Worm (Caenorhabditis elegans) whole organism, L1 larva: Measurements from ENCODE around the gene vit-4.
A peak's percentile ranks its signal among the peaks of the same experiment; 100 is the strongest.

ENCODE experiments used
- C34B4.2 ChIP-seq: sonication (generic microtip); optimal IDR thresholded peaks from 2 replicates; lab custom pipeline; 2017; ENCODE audit warnings: mild to moderate bottlenecking, missing genetic modification characterization, missing compliant biosample characterization
- Y116A8C.19 ChIP-seq: sonication (generic microtip); optimal IDR thresholded peaks from 2 replicates; lab custom pipeline; 2016; ENCODE audit warnings: missing compliant biosample characterization, missing genetic modification characterization, borderline replicate concordance
- blmp-1 ChIP-seq: fragments of 150-350 bp; optimal IDR thresholded peaks from 2 replicates; lab custom pipeline; 2014; ENCODE audit warnings: missing biosample characterization, missing genetic modification characterization
- ceh-88 ChIP-seq: fragments of 200-800 bp; sonication (Bioruptor generic); IDR thresholded peaks from 2 replicates; pipeline ENCODE4 v1.3.6; 2022; ENCODE audit warnings: missing genetic modification characterization, missing compliant biosample characterization
- ceh-90 ChIP-seq: sonication (generic microtip); optimal IDR thresholded peaks from 2 replicates; lab custom pipeline; 2016; ENCODE audit warnings: missing genetic modification characterization, missing compliant biosample characterization
- ces-1 ChIP-seq: fragments of 150-350 bp; optimal IDR thresholded peaks from 2 replicates; lab custom pipeline; 2014; ENCODE audit warnings: missing biosample characterization, missing genetic modification reagents, missing genetic modification characterization
- dsc-1 ChIP-seq: sonication (generic microtip); optimal IDR thresholded peaks from 2 replicates; lab custom pipeline; 2016; ENCODE audit warnings: mild to moderate bottlenecking, missing genetic modification characterization, missing compliant biosample characterization
- efl-1 ChIP-seq, 4 experiments: fragments of 150-350 bp; optimal IDR thresholded peaks in 3 of 4; peaks in 1 of 4; 1 replicate in 1 of 4; 2 replicates in 3 of 4; lab custom pipeline; 2014; ENCODE audit warnings: missing biosample characterization in 2 of 4, missing genetic modification characterization in 2 of 4, missing genetic modification reagents in 2 of 4
- egl-27 ChIP-seq, 2 experiments: fragments of 150-350 bp in 1 of 2; sonication (generic microtip); optimal IDR thresholded peaks; 3 replicates each; lab custom pipeline; 2017 to 2018; ENCODE audit warnings: missing biosample characterization in 2 of 2, missing genetic modification characterization in 2 of 2, missing genetic modification reagents in 2 of 2
- fkh-10 ChIP-seq: sonication (generic microtip); optimal IDR thresholded peaks from 2 replicates; lab custom pipeline; 2017; ENCODE audit warnings: missing biosample characterization, missing genetic modification reagents, missing genetic modification characterization
- fkh-8 ChIP-seq: sonication (generic microtip); optimal IDR thresholded peaks from 2 replicates; lab custom pipeline; 2016; ENCODE audit warnings: mild to moderate bottlenecking, missing genetic modification characterization, missing compliant biosample characterization
- isw-1 ChIP-seq: fragments of 200-800 bp; sonication (Bioruptor generic); IDR thresholded peaks from 2 replicates; pipeline ENCODE4 v1.3.6; 2022; ENCODE audit warnings: missing genetic modification characterization, missing compliant biosample characterization
- jun-1 ChIP-seq: fragments of 150-350 bp; optimal IDR thresholded peaks from 2 replicates; lab custom pipeline; 2014; ENCODE audit warnings: missing biosample characterization, missing genetic modification reagents, missing genetic modification characterization
- lin-14 ChIP-seq: fragments of 200-800 bp; sonication (Bioruptor generic); optimal IDR thresholded peaks from 2 replicates; lab custom pipeline; 2018; ENCODE audit warnings: mild to moderate bottlenecking, missing genetic modification characterization, moderate library complexity, missing compliant biosample characterization
- lin-15B ChIP-seq: fragments of 150-350 bp; sonication (generic microtip); optimal IDR thresholded peaks from 3 replicates; lab custom pipeline; 2014; ENCODE audit warnings: missing biosample characterization, missing genetic modification characterization
- lir-3 ChIP-seq: sonication (generic microtip); optimal IDR thresholded peaks from 2 replicates; lab custom pipeline; 2016; ENCODE audit warnings: mild to moderate bottlenecking, missing genetic modification characterization, moderate library complexity, missing compliant biosample characterization; ENCODE audit not compliant: poor library complexity
- lsy-2 ChIP-seq, 2 experiments: fragments of 150-350 bp; optimal IDR thresholded peaks; 2 replicates each; lab custom pipeline; 2014; ENCODE audit warnings: missing biosample characterization in 2 of 2, missing genetic modification characterization in 2 of 2
- mdl-1 ChIP-seq, 2 experiments: fragments of 150-350 bp; optimal IDR thresholded peaks; 2 replicates each; lab custom pipeline; 2014 to 2017; ENCODE audit warnings: missing biosample characterization in 2 of 2, missing genetic modification characterization in 2 of 2, inconsistent platforms in 1 of 2
- mef-2 ChIP-seq: fragments of 150-350 bp; optimal IDR thresholded peaks from 2 replicates; lab custom pipeline; 2014; ENCODE audit warnings: missing biosample characterization, missing genetic modification characterization
- mep-1 ChIP-seq: fragments of 150-350 bp; optimal IDR thresholded peaks from 2 replicates; lab custom pipeline; 2014; ENCODE audit warnings: missing biosample characterization, missing genetic modification characterization
- nhr-19 ChIP-seq: fragments of 200-800 bp; sonication (Bioruptor generic); conservative IDR thresholded peaks from 2 replicates; pipeline ENCODE4 v1.3.6; 2022; ENCODE audit warnings: missing genetic modification characterization, missing compliant biosample characterization
- nhr-20 ChIP-seq: sonication (generic microtip); optimal IDR thresholded peaks from 2 replicates; lab custom pipeline; 2016; ENCODE audit warnings: mild to moderate bottlenecking, missing genetic modification characterization, missing compliant biosample characterization
- nhr-71 ChIP-seq: sonication (generic microtip); optimal IDR thresholded peaks from 2 replicates; lab custom pipeline; 2016; ENCODE audit warnings: mild to moderate bottlenecking, missing genetic modification characterization, moderate library complexity, missing compliant biosample characterization
- nhr-85 ChIP-seq: sonication (generic microtip); peaks from one replicate; lab custom pipeline; 2016; ENCODE audit warnings: missing genetic modification characterization, inconsistent platforms, missing compliant biosample characterization
- pag-3 ChIP-seq: sonication (generic microtip); optimal IDR thresholded peaks from 2 replicates; lab custom pipeline; 2017; ENCODE audit warnings: missing genetic modification characterization, mild to moderate bottlenecking, missing compliant biosample characterization, antibody characterized with exemption, borderline replicate concordance; ENCODE audit not compliant: insufficient read depth
- rnt-1 ChIP-seq: sonication (generic microtip); optimal IDR thresholded peaks from 2 replicates; lab custom pipeline; 2016; ENCODE audit warnings: mild to moderate bottlenecking, missing genetic modification characterization, moderate library complexity, missing compliant biosample characterization
- snu-23 ChIP-seq: sonication (generic microtip); optimal IDR thresholded peaks from 2 replicates; lab custom pipeline; 2016; ENCODE audit warnings: missing genetic modification characterization, missing compliant biosample characterization
- sup-37 ChIP-seq: fragments of 200-800 bp; sonication (Bioruptor generic); optimal IDR thresholded peaks from 2 replicates; lab custom pipeline; 2018; ENCODE audit warnings: mild to moderate bottlenecking, missing genetic modification characterization, missing compliant biosample characterization
- tbx-2 ChIP-seq: sonication (generic microtip); optimal IDR thresholded peaks from 2 replicates; lab custom pipeline; 2016; ENCODE audit warnings: missing genetic modification characterization, missing compliant biosample characterization
- unc-130 ChIP-seq: fragments of 150-350 bp; optimal IDR thresholded peaks from 2 replicates; lab custom pipeline; 2017; ENCODE audit warnings: missing biosample characterization, missing genetic modification characterization, inconsistent platforms
- unc-62 ChIP-seq: fragments of 150-350 bp; optimal IDR thresholded peaks from 2 replicates; lab custom pipeline; 2014; ENCODE audit warnings: missing biosample characterization, missing genetic modification reagents, missing genetic modification characterization
- unc-86 ChIP-seq: sonication (generic microtip); optimal IDR thresholded peaks from 2 replicates; lab custom pipeline; 2016; ENCODE audit warnings: missing genetic modification characterization, missing compliant biosample characterization
- xbp-1 ChIP-seq: sonication (generic microtip); optimal IDR thresholded peaks from 2 replicates; lab custom pipeline; 2016; ENCODE audit warnings: missing genetic modification characterization, missing compliant biosample characterization
- zip-4 ChIP-seq: fragments of 200-800 bp; sonication (Bioruptor generic); optimal IDR thresholded peaks from 2 replicates; lab custom pipeline; 2018; ENCODE audit warnings: mild to moderate bottlenecking, missing genetic modification characterization, moderate library complexity, missing compliant biosample characterization

Gene vit-4

ce11 chrX:3538067-3538466 is 25.7 kb downstream of the vit-4 start:
- no peak for TF ChIP-seq fkh-8 (tag; lab: Kevin White, UChicago)
- no peak for TF ChIP-seq isw-1
- TF ChIP-seq lir-3 (tag; lab: Kevin White, UChicago), result no peak
- no peak for TF ChIP-seq egl-27 (tag; optimal IDR thresholded peaks at IDR 0.05; lab: Kevin White, UChicago)
- TF ChIP-seq sup-37 (GFP tag; lab: Kevin White, UChicago), result no peak
- no peak for TF ChIP-seq tbx-2
- TF ChIP-seq zip-4 (GFP tag; lab: Kevin White, UChicago), result no peak

ce11 chrX:3537335-3537734 is 26.4 kb downstream of the vit-4 start, which contains the start of gene gyg-1:
Gene gyg-1, plus strand, starts transcription at chrX:3537635.
- TF ChIP-seq ceh-90 (tag; lab: Kevin White, UChicago) (no peak), nhr-85 (tag; lab: Kevin White, UChicago) (no peak), efl-1 (optimal IDR thresholded peaks at IDR 0.05; lab: Kevin White, UChicago) (no peak), efl-1 (GFP tag; optimal IDR thresholded peaks at IDR 0.05 in 1 of 2; lab: Kevin White, UChicago) (no peak), xbp-1 (no peak), unc-62 (GFP tag; lab: Kevin White, UChicago) (no peak), fkh-10 (GFP tag; lab: Kevin White, UChicago) (no peak)

- TF ChIP-seq lin-14 (GFP tag; lab: Kevin White, UChicago) (peak; percentile 75), lin-15B (tag; lab: Kevin White, UChicago) (no peak), unc-130 (tag; lab: Kevin White, UChicago) (peak; percentile 10), snu-23 (GFP tag; lab: Kevin White, UChicago) (peak; percentile 32), rnt-1 (tag; lab: Kevin White, UChicago) (peak; percentile 77), mep-1 (no peak), mdl-1 (tag; optimal IDR thresholded peaks at IDR 0.05; lab: Kevin White, UChicago) (peak in 1 of 2 experiments; percentile 19), nhr-20 (peak; percentile 12), efl-1 (optimal IDR thresholded peaks at IDR 0.05; lab: Kevin White, UChicago) (no peak), efl-1 (GFP tag; optimal IDR thresholded peaks at IDR 0.05 in 1 of 2; lab: Kevin White, UChicago) (peak in 1 of 2 experiments; percentile 91), C34B4.2 (no peak), zip-4 (GFP tag; lab: Kevin White, UChicago) (no peak), ceh-88 (no peak), dsc-1 (tag; lab: Kevin White, UChicago) (peak; percentile 15), nhr-71 (tag; lab: Kevin White, UChicago) (peak; percentile 61), blmp-1 (peak; percentile 46), lsy-2 (tag; optimal IDR thresholded peaks at IDR 0.05; lab: Kevin White, UChicago) (peak in 1 of 2 experiments; percentile 43), fkh-10 (GFP tag; lab: Kevin White, UChicago) (no peak), Y116A8C.19 (tag; lab: Kevin White, UChicago) (no peak), jun-1 (no peak), unc-86 (no peak), nhr-19 (GFP tag; lab: Robert Waterston, UW) (peak; percentile 46; the same call in 1 of the 2 replicates)
Observed at ce11 chrX:3536302-3537251, 27.2 kb downstream of the vit-4 start.

- TF ChIP-seq ces-1 (GFP tag; lab: Kevin White, UChicago), result no peak
- TF ChIP-seq fkh-10 (GFP tag; lab: Kevin White, UChicago), result peak; percentile 55
- TF ChIP-seq mef-2 (tag; lab: Kevin White, UChicago), result no peak
- TF ChIP-seq C34B4.2, result no peak
- TF ChIP-seq dsc-1 (tag; lab: Kevin White, UChicago), result peak; percentile 22
- peak; percentile 75 for TF ChIP-seq lin-14 (GFP tag; lab: Kevin White, UChicago)
- TF ChIP-seq pag-3, result no peak
Observed at ce11 chrX:3535505-3535904, 28.3 kb downstream of the vit-4 start.
